Worm (Caenorhabditis elegans): Measurements from ENCODE around the gene T01B7.13.

The T01B7.13 gene

DNA sequence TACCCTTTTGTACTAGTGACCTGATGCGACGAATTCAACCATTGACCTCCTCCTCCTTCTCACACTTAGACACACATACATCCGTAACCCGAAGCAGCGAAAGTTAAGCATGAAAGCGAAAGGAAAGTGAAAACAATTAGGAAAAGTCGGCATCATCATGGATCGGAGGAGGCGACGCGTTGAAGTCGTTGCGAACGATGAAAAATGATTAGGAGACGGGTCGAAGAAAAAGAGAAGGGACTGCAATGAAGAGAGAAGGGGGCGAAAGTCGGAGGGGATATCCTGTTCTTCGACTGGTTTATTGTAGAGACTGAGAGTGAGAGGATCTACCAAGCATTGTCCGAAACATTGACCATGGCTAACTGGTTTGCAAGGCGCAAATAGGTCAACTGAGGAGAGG lies 35.8 kb downstream of the T01B7.13 start:
- no peak for TF ChIP-seq lim-7 (GFP tag; IDR thresholded peaks at IDR 0.05)
- peak; percentile 55 for TF ChIP-seq nhr-48 (tag; optimal IDR thresholded peaks at IDR 0.05)
- no peak for TF ChIP-seq ztf-7 (tag; optimal IDR thresholded peaks at IDR 0.05)
- TF ChIP-seq mxl-3 (GFP tag; optimal IDR thresholded peaks at IDR 0.05), result peak; percentile 46
- TF ChIP-seq mxl-2 (GFP tag; conservative IDR thresholded peaks at IDR 0.05), result no peak
- TF ChIP-seq spr-3 (GFP tag; optimal IDR thresholded peaks at IDR 0.05), result no peak
- peak in 1 of 2 experiments; percentile 63 for TF ChIP-seq mdl-1 (tag; optimal IDR thresholded peaks at IDR 0.05)
- TF ChIP-seq zfp-3 (GFP tag; conservative IDR thresholded peaks at IDR 0.05), result no peak
- TF ChIP-seq hlh-11 (tag; optimal IDR thresholded peaks at IDR 0.05), result peak; percentile 66
- TF ChIP-seq lsy-2 (tag; optimal IDR thresholded peaks at IDR 0.05), result no peak
- no peak for TF ChIP-seq Y75B8A.6 (GFP tag; IDR thresholded peaks at IDR 0.05)
- TF ChIP-seq aha-1 (tag), result peak; percentile 92
- peak in 1 of 2 experiments; percentile 47 for TF ChIP-seq unc-62 (GFP tag; optimal IDR thresholded peaks at IDR 0.05 in 1 of 2)
- no peak for TF ChIP-seq unc-62 (tag; optimal IDR thresholded peaks at IDR 0.05)
- no peak for TF ChIP-seq daf-12 (tag; optimal IDR thresholded peaks at IDR 0.05)
- no peak for TF ChIP-seq saeg-2 (GFP tag; IDR thresholded peaks at IDR 0.05)
- TF ChIP-seq nhr-28 (tag; optimal IDR thresholded peaks at IDR 0.05), result peak; percentile 35

DNA sequence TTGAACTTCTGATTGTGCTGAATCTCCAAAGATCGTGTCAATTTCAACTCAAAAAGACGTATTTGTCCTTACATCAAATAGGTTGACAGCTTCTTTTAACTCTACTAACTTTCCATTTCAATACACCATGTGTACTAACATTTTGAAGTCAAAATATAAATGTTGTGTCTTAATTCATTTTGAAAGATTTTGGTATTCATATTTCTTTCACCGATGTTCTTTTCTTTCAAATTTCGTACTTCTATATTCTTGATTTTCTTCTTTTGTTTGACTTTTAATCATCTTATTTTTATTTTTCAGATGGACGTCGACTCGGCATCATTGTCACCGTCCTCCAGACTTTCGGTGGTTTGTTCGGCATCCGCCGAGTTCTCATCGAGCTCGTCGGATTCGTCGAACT lies 36.5 kb downstream of the T01B7.13 start, which contains the start of gene atf-2:
Gene atf-2 (plus strand): TSS at position 301 of the 400 bp plus-strand sequence.
- TF ChIP-seq mes-2 (tag; optimal IDR thresholded peaks at IDR 0.05; ENCODE audit: poor library complexity, severe bottlenecking), result no peak
- TF ChIP-seq duxl-1 (tag; optimal IDR thresholded peaks at IDR 0.05; ENCODE audit: poor library complexity), result no peak
- no peak for TF ChIP-seq F44E2.7 (GFP tag; IDR thresholded peaks at IDR 0.05)
- no peak for TF ChIP-seq set-16 (GFP tag; IDR thresholded peaks at IDR 0.05)
- no peak for TF ChIP-seq lin-38 (GFP tag; IDR thresholded peaks at IDR 0.05)
- no peak for TF ChIP-seq zfp-2 (tag; optimal IDR thresholded peaks at IDR 0.05)
- TF ChIP-seq hlh-11 (tag; optimal IDR thresholded peaks at IDR 0.05), result no peak
- TF ChIP-seq dve-1 (tag; optimal IDR thresholded peaks at IDR 0.05; ENCODE audit: insufficient read depth), result no peak
- TF ChIP-seq dmd-8 (GFP tag; IDR thresholded peaks at IDR 0.05), result no peak

DNA sequence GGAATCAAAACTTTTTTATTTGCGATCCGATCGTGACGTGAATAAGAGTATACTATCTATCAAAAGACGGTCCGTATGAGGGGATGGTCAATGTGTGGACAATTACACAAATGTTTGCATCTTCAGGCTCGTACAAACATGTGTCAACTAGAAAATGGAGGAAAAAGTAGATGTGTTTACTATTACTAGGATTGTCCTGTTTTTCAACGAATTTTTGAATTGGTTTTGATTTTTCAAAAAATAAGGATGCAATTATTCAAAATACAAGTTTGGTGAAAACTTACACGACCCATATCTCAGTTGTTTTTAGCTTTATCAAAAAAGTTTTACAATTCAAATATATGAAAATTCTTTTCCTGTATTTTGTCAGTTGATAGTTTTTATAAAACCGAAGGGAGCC lies 40.1 kb downstream of the T01B7.13 start, which contains the start of gene K08F8.7:
Gene K08F8.7 (minus strand): TSS at position 101 of the 400 bp plus-strand sequence.
- TF ChIP-seq daf-16 (GFP tag; optimal IDR thresholded peaks at IDR 0.05) (no peak), daf-16 (tag; optimal IDR thresholded peaks at IDR 0.05) (no peak), nhr-6 (tag; optimal IDR thresholded peaks at IDR 0.05) (no peak), aly-2 (tag; optimal IDR thresholded peaks at IDR 0.05) (no peak), zfp-2 (tag; optimal IDR thresholded peaks at IDR 0.05) (no peak), hlh-30 (tag; optimal IDR thresholded peaks at IDR 0.05; ENCODE audit: insufficient read depth) (no peak), ceh-62 (tag; optimal IDR thresholded peaks at IDR 0.05) (no peak), mxl-2 (GFP tag; conservative IDR thresholded peaks at IDR 0.05) (no peak), ceh-82 (tag; optimal IDR thresholded peaks at IDR 0.05) (no peak)

DNA sequence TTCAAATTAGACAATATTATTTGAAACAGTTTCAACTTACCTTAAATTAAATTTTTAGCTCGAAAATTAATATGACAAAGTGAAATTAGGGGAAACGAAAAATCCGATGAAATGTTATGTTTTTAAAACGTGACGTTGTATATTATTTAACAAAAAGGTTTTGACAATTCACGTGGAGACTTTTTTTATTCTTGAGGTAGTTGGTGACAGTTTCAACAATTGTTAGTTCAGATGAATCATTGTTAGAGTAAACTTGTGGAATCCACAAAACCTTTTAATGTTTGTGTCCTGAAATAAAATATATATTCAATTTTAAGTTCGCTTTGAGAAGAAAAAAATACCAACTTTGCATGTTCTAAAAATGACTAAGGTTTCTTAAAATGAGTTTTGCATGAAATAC lies 44.3 kb downstream of the T01B7.13 start, which contains the start of gene fut-1:
Gene fut-1 (minus strand): TSS at position 101 of the 400 bp plus-strand sequence.
- TF ChIP-seq tra-1 (GFP tag; IDR thresholded peaks at IDR 0.05), result no peak
- no peak for TF ChIP-seq dmd-8 (GFP tag; IDR thresholded peaks at IDR 0.05)
- TF ChIP-seq hlh-11 (tag; optimal IDR thresholded peaks at IDR 0.05), result no peak

DNA sequence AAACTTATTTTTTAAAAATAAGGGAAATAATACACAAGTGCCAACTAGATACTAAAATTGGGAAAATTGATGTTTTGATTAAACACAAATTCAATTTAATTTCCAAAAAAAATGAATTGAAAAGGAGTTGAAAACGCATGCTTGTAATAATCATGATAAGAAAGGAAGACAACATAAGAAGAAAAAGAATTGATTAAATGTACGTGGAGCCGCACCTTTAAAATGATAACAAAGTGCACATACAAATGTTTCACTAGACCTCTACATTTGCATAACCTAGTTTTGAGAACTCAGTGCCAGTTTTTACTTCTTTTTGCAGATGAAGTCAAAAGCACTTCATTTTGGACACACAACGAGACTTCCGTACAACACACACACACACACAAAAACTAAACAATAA lies 46.5 kb downstream of the T01B7.13 start:
- TF ChIP-seq vab-7 (GFP tag; IDR thresholded peaks at IDR 0.05) (no peak), dmd-6 (GFP tag; IDR thresholded peaks at IDR 0.05) (0 out of 2 replicates have a peak, but pooled peaks have one; percentile 15), F10B5.3 (tag; optimal IDR thresholded peaks at IDR 0.05) (no peak), T20F7.1 (GFP tag; optimal IDR thresholded peaks at IDR 0.05) (no peak), pqm-1 (tag; optimal IDR thresholded peaks at IDR 0.05) (peak; percentile 44), nhr-28 (tag; optimal IDR thresholded peaks at IDR 0.05) (peak; percentile 19)

All from whole organism, L4 larva.